Worm (Caenorhabditis elegans): Measurements from ENCODE around the gene str-81.

str-81 gene

DNA sequence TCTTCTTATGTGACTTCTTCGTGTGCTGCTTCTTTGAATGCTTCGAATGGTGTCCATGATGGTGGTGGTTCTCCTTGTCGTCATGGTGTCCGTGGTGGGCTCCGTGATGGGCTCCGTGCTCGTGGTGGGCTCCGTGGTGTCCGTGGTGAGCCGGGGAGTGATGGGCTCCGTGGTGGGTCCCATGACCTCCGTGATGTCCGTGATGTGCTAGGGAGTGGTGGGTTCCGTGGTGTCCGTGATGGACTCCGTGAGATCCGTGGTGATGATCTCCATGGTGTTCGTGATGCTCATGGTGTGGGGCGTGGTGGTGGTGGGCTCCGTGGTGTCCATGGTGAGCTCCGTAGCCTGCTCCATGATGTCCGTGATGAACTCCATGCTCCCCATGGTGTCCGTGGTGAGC lies 49.7 kb downstream of the str-81 start:
- no peak for TF ChIP-seq F13H6.1 (tag; optimal IDR thresholded peaks at IDR 0.05)
- no peak for TF ChIP-seq lsy-2 (tag; optimal IDR thresholded peaks at IDR 0.05)
- TF ChIP-seq ztf-4 (tag; optimal IDR thresholded peaks at IDR 0.05), result no peak
- TF ChIP-seq ztf-1 (GFP tag; conservative IDR thresholded peaks at IDR 0.05), result no peak
- TF ChIP-seq nhr-77 (tag; optimal IDR thresholded peaks at IDR 0.05), result no peak
- no peak for TF ChIP-seq sma-3 (GFP tag; optimal IDR thresholded peaks at IDR 0.05)
- no peak for TF ChIP-seq ama-1 (optimal IDR thresholded peaks at IDR 0.05)
- TF ChIP-seq dmd-4 (tag; optimal IDR thresholded peaks at IDR 0.05), result no peak

ce11 chrV:19189963-19190597 lies 60.8 kb downstream of the str-81 start, which contains the start of the genes Y39B6A.3 and pph-5:
TSS of gene Y39B6A.3 (minus strand) at chrV:19190013.
TSS of gene pph-5 (plus strand) at chrV:19190547.
- TF ChIP-seq ZK546.5 (tag; optimal IDR thresholded peaks at IDR 0.05), result no peak
- TF ChIP-seq nhr-21 (tag; optimal IDR thresholded peaks at IDR 0.05), result no peak
- TF ChIP-seq sma-3 (GFP tag; optimal IDR thresholded peaks at IDR 0.05), result no peak
- no peak for TF ChIP-seq elt-1 (tag; optimal IDR thresholded peaks at IDR 0.05)
- TF ChIP-seq nhr-11 (tag; optimal IDR thresholded peaks at IDR 0.05), result no peak
- TF ChIP-seq crh-2 (tag; optimal IDR thresholded peaks at IDR 0.05), result peak; percentile 44
- TF ChIP-seq gmeb-1 (tag; optimal IDR thresholded peaks at IDR 0.05), result peak; percentile 39
- no peak for TF ChIP-seq fos-1 (tag; optimal IDR thresholded peaks at IDR 0.05)
- no peak for TF ChIP-seq nhr-12 (tag; optimal IDR thresholded peaks at IDR 0.05)
- peak; percentile 62 for TF ChIP-seq C34F6.9 (tag; optimal IDR thresholded peaks at IDR 0.05)
- no peak for TF ChIP-seq unc-62 (GFP tag; optimal IDR thresholded peaks at IDR 0.05)
- peak; percentile 32 for TF ChIP-seq unc-55 (GFP tag; optimal IDR thresholded peaks at IDR 0.05)
- no peak for TF ChIP-seq dmd-4 (tag; optimal IDR thresholded peaks at IDR 0.05)
- no peak for TF ChIP-seq nhr-6 (tag; optimal IDR thresholded peaks at IDR 0.05)
- no peak for TF ChIP-seq mab-5 (tag; optimal IDR thresholded peaks at IDR 0.05)
- TF ChIP-seq peb-1 (tag; optimal IDR thresholded peaks at IDR 0.05), result no peak
- TF ChIP-seq zag-1 (tag; optimal IDR thresholded peaks at IDR 0.05), result no peak
- TF ChIP-seq lin-13 (GFP tag; optimal IDR thresholded peaks at IDR 0.05), result peak; percentile 71
- TF ChIP-seq elt-3 (tag; optimal IDR thresholded peaks at IDR 0.05), result no peak
- TF ChIP-seq skn-1 (tag; optimal IDR thresholded peaks at IDR 0.05), result no peak
- TF ChIP-seq nhr-23 (tag; optimal IDR thresholded peaks at IDR 0.05), result no peak
- peak; percentile 95 for TF ChIP-seq R02D3.7 (tag; optimal IDR thresholded peaks at IDR 0.05)
- no peak for TF ChIP-seq ceh-82 (tag; optimal IDR thresholded peaks at IDR 0.05)
- no peak for TF ChIP-seq mdl-1 (tag; optimal IDR thresholded peaks at IDR 0.05)
- no peak for TF ChIP-seq aly-2 (tag; optimal IDR thresholded peaks at IDR 0.05)
- no peak for TF ChIP-seq ztf-11 (tag; optimal IDR thresholded peaks at IDR 0.05)
- TF ChIP-seq sem-4 (tag; optimal IDR thresholded peaks at IDR 0.05), result no peak
- peak; percentile 34 to 70 for TF ChIP-seq lsy-2 (tag; optimal IDR thresholded peaks at IDR 0.05)
- no peak for TF ChIP-seq nhr-10 (tag; optimal IDR thresholded peaks at IDR 0.05)
- no peak for TF ChIP-seq egl-27 (tag; optimal IDR thresholded peaks at IDR 0.05)
- TF ChIP-seq ztf-4 (tag; optimal IDR thresholded peaks at IDR 0.05), result no peak
- no peak for TF ChIP-seq F13H6.1 (tag; optimal IDR thresholded peaks at IDR 0.05)
- TF ChIP-seq lin-39 (tag; optimal IDR thresholded peaks at IDR 0.05), result no peak
- TF ChIP-seq mbf-1 (tag; optimal IDR thresholded peaks at IDR 0.05), result no peak
- no peak for TF ChIP-seq alr-1 (tag; optimal IDR thresholded peaks at IDR 0.05)
- peak; percentile 31 for TF ChIP-seq nhr-129 (tag; optimal IDR thresholded peaks at IDR 0.05)
- TF ChIP-seq lin-11 (tag; optimal IDR thresholded peaks at IDR 0.05), result no peak
- TF ChIP-seq snpc-4 (tag; optimal IDR thresholded peaks at IDR 0.05), result no peak
- TF ChIP-seq ama-1 (optimal IDR thresholded peaks at IDR 0.05), result no peak
- TF ChIP-seq nhr-237 (tag; optimal IDR thresholded peaks at IDR 0.05), result no peak
- TF ChIP-seq sma-9 (GFP tag; optimal IDR thresholded peaks at IDR 0.05), result no peak
- TF ChIP-seq sma-9 (tag; optimal IDR thresholded peaks at IDR 0.05), result no peak
- no peak for TF ChIP-seq Y55F3AM.14 (GFP tag; optimal IDR thresholded peaks at IDR 0.05)
- TF ChIP-seq nhr-77 (tag; optimal IDR thresholded peaks at IDR 0.05), result no peak
- TF ChIP-seq nhr-25 (tag; optimal IDR thresholded peaks at IDR 0.05), result no peak
- no peak for TF ChIP-seq ceh-16 (tag; optimal IDR thresholded peaks at IDR 0.05)
- no peak for TF ChIP-seq blmp-1 (tag; optimal IDR thresholded peaks at IDR 0.05; ENCODE audit: insufficient read depth)
- no peak for TF ChIP-seq ztf-1 (GFP tag; conservative IDR thresholded peaks at IDR 0.05)
- TF ChIP-seq unc-39 (tag; optimal IDR thresholded peaks at IDR 0.05), result no peak
